Fruit fly (Drosophila melanogaster) whole organism, embryonic: ENCODE measurements around the gene HIP-R.

ENCODE experiments used
- Atf6 ChIP-seq: fragments of 200-800 bp; sonication (Bioruptor generic); IDR thresholded peaks from 2 replicates; pipeline ENCODE4 v1.3.6; 2022; ENCODE audit warnings: missing biosample characterization, missing genetic modification characterization
- CG10654 ChIP-seq: fragments of 200-800 bp; sonication (Bioruptor generic); optimal IDR thresholded peaks from 2 replicates; lab custom pipeline; 2016; ENCODE audit warnings: missing biosample characterization, missing genetic modification characterization
- CG11695 ChIP-seq: fragments of 200-800 bp; sonication (Bioruptor generic); IDR thresholded peaks from 3 replicates; pipeline ENCODE4 v1.3.6; 2022; ENCODE audit warnings: missing biosample characterization, missing genetic modification characterization
- CG15073 ChIP-seq: fragments of 200-800 bp; sonication (Bioruptor generic); optimal IDR thresholded peaks from 2 replicates; lab custom pipeline; 2016; ENCODE audit warnings: missing biosample characterization, missing genetic modification characterization
- CG15479 ChIP-seq: fragments of 200-800 bp; sonication (Bioruptor generic); optimal IDR thresholded peaks from 3 replicates; lab custom pipeline; 2019; ENCODE audit warnings: missing biosample characterization, mild to moderate bottlenecking, missing genetic modification characterization, moderate library complexity
- CG15601 ChIP-seq: fragments of 200-800 bp; sonication (Bioruptor generic); optimal IDR thresholded peaks from 3 replicates; lab custom pipeline; 2019; ENCODE audit warnings: missing biosample characterization, mild to moderate bottlenecking, missing genetic modification characterization, moderate library complexity
- CG16815 ChIP-seq: fragments of 200-800 bp; sonication (Bioruptor generic); optimal IDR thresholded peaks from 3 replicates; lab custom pipeline; 2017; ENCODE audit warnings: missing biosample characterization, mild to moderate bottlenecking, missing genetic modification characterization
- CG17385 ChIP-seq: fragments of 200-800 bp; sonication (Bioruptor generic); optimal IDR thresholded peaks from 3 replicates; lab custom pipeline; 2018; ENCODE audit warnings: missing biosample characterization, mild to moderate bottlenecking, missing genetic modification characterization
- CG2129 ChIP-seq: fragments of 200-800 bp; sonication (Bioruptor generic); IDR thresholded peaks from 2 replicates; pipeline ENCODE4 v1.3.6; 2022; ENCODE audit warnings: missing biosample characterization, missing genetic modification characterization; ENCODE audit not compliant: partially characterized antibody
- CG2199 ChIP-seq: fragments of 200-800 bp; sonication (Bioruptor generic); IDR thresholded peaks from 3 replicates; pipeline ENCODE4 v1.3.6; 2022; ENCODE audit warnings: missing biosample characterization, missing genetic modification characterization
- CG30431 ChIP-seq: fragments of 200-800 bp; sonication (Bioruptor generic); optimal IDR thresholded peaks from 2 replicates; lab custom pipeline; 2017; ENCODE audit warnings: missing biosample characterization, missing genetic modification characterization
- CG31224 ChIP-seq: fragments of 200-800 bp; sonication (Bioruptor generic); IDR thresholded peaks from 2 replicates; pipeline ENCODE4 v1.3.6; 2022; ENCODE audit warnings: missing biosample characterization, missing genetic modification characterization
- CG32772 ChIP-seq: fragments of 200-800 bp; sonication (Bioruptor generic); IDR thresholded peaks from 2 replicates; pipeline ENCODE4 v1.3.6; 2022; ENCODE audit warnings: missing biosample characterization, missing genetic modification characterization
- CG3726 ChIP-seq: fragments of 200-800 bp; sonication (Bioruptor generic); IDR thresholded peaks from 3 replicates; pipeline ENCODE4, ENCODE4 v1.3.6; 2022; ENCODE audit warnings: missing biosample characterization, missing genetic modification characterization
- CG3995 ChIP-seq: fragments of 200-800 bp; sonication (Bioruptor generic); optimal IDR thresholded peaks from 3 replicates; lab custom pipeline; 2016; ENCODE audit warnings: missing biosample characterization, missing genetic modification characterization
- CG6854 ChIP-seq: fragments of 200-800 bp; sonication (Bioruptor generic); optimal IDR thresholded peaks from 3 replicates; lab custom pipeline; 2017; ENCODE audit warnings: missing biosample characterization, mild to moderate bottlenecking, missing genetic modification characterization
- CG8281 ChIP-seq: fragments of 200-800 bp; sonication (Bioruptor generic); optimal IDR thresholded peaks from 2 replicates; lab custom pipeline; 2018; ENCODE audit warnings: missing biosample characterization, mild to moderate bottlenecking, missing genetic modification characterization, moderate library complexity
- CG8388 ChIP-seq: fragments of 200-800 bp; sonication (Bioruptor generic); optimal IDR thresholded peaks from 2 replicates; lab custom pipeline; 2019; ENCODE audit warnings: missing biosample characterization, mild to moderate bottlenecking, missing genetic modification characterization, moderate library complexity
- CTCF ChIP-seq: fragments of 200-800 bp; sonication (Bioruptor generic); optimal IDR thresholded peaks from 2 replicates; lab custom pipeline; 2017; ENCODE audit warnings: missing biosample characterization, mild to moderate bottlenecking, missing genetic modification characterization, moderate library complexity
- Dfd ChIP-seq, 2 experiments: fragments of >200 bp; optimal IDR thresholded peaks; 2 replicates each; lab custom pipeline; 2017; ENCODE audit warnings: missing biosample characterization in 2 of 2, missing genetic modification characterization in 2 of 2
- Doc2 ChIP-seq: fragments of 200-800 bp; sonication (Bioruptor generic); IDR thresholded peaks from 2 replicates; pipeline ENCODE4 v1.3.6; 2022; ENCODE audit warnings: missing biosample characterization, missing genetic modification characterization
- Doc3 ChIP-seq: fragments of 200-800 bp; sonication (Bioruptor generic); IDR thresholded peaks from 3 replicates; pipeline ENCODE4 v1.3.6; 2022; ENCODE audit warnings: missing biosample characterization, missing genetic modification characterization; ENCODE audit not compliant: partially characterized antibody
- Hr3 ChIP-seq: fragments of 200-800 bp; sonication (Bioruptor generic); optimal IDR thresholded peaks from 3 replicates; lab custom pipeline; 2016; ENCODE audit warnings: missing biosample characterization, missing genetic modification characterization
- MBD-R2 ChIP-seq: fragments of 200-800 bp; sonication (Bioruptor generic); IDR thresholded peaks from 2 replicates; pipeline ENCODE4 v1.3.6; 2022; ENCODE audit warnings: missing biosample characterization, missing genetic modification characterization
- Mad ChIP-seq: fragments of 200-800 bp; sonication (Bioruptor generic); optimal IDR thresholded peaks from 2 replicates; lab custom pipeline; 2016; ENCODE audit warnings: missing biosample characterization, missing genetic modification characterization
- Rx ChIP-seq: fragments of 200-800 bp; sonication (Bioruptor generic); IDR thresholded peaks from 2 replicates; pipeline ENCODE4 v1.3.6; 2022; ENCODE audit warnings: missing biosample characterization, missing genetic modification characterization
- Taf1 ChIP-seq: fragments of 200-800 bp; sonication (Bioruptor generic); IDR thresholded peaks from 2 replicates; pipeline ENCODE4 v1.3.6; 2022; ENCODE audit warnings: missing biosample characterization, missing genetic modification characterization
- YL-1 ChIP-seq: fragments of 200-800 bp; sonication (Bioruptor generic); optimal IDR thresholded peaks from 3 replicates; lab custom pipeline; 2017; ENCODE audit warnings: missing biosample characterization, mild to moderate bottlenecking, missing genetic modification characterization
- cas ChIP-seq: fragments of 200-800 bp; sonication (Bioruptor generic); IDR thresholded peaks from 2 replicates; pipeline ENCODE4 v1.3.6; 2022; ENCODE audit warnings: missing biosample characterization, missing genetic modification characterization
- croc ChIP-seq: fragments of 200-800 bp; sonication (Bioruptor generic); conservative IDR thresholded peaks from 3 replicates; pipeline ENCODE4 v1.3.6; 2022; ENCODE audit warnings: missing biosample characterization, missing genetic modification characterization
- cwo ChIP-seq: fragments of 200-800 bp; sonication (Bioruptor generic); optimal IDR thresholded peaks from 3 replicates; lab custom pipeline; 2017; ENCODE audit warnings: missing biosample characterization, missing genetic modification characterization, mild to moderate bottlenecking, moderate library complexity, missing genetic modification reagents
- dmrt11E ChIP-seq: fragments of 200-800 bp; sonication (Bioruptor generic); optimal IDR thresholded peaks from 3 replicates; lab custom pipeline; 2018; ENCODE audit warnings: missing biosample characterization, mild to moderate bottlenecking, missing genetic modification characterization, moderate library complexity
- dysf ChIP-seq: fragments of 200-800 bp; sonication (Bioruptor generic); IDR thresholded peaks from 3 replicates; pipeline ENCODE4 v1.3.6; 2022; ENCODE audit warnings: missing biosample characterization, missing genetic modification characterization
- gem ChIP-seq: fragments of 200-800 bp; sonication (Bioruptor generic); optimal IDR thresholded peaks from 2 replicates; lab custom pipeline; 2019; ENCODE audit warnings: missing biosample characterization, mild to moderate bottlenecking, missing genetic modification characterization, moderate library complexity
- gsb ChIP-seq: fragments of 200-800 bp; sonication (Bioruptor generic); IDR thresholded peaks from 2 replicates; pipeline ENCODE4 v1.3.6; 2022; ENCODE audit warnings: missing biosample characterization, missing genetic modification characterization
- gsb-n ChIP-seq: fragments of 200-800 bp; sonication (Bioruptor generic); optimal IDR thresholded peaks from 3 replicates; lab custom pipeline; 2018; ENCODE audit warnings: missing biosample characterization, mild to moderate bottlenecking, missing genetic modification characterization
- inv ChIP-seq: fragments of 200-800 bp; sonication (Bioruptor generic); IDR thresholded peaks from 2 replicates; pipeline ENCODE4 v1.3.6; 2022; ENCODE audit warnings: missing biosample characterization, missing genetic modification characterization; ENCODE audit not compliant: partially characterized antibody
- mld ChIP-seq: fragments of 200-800 bp; sonication (Bioruptor generic); IDR thresholded peaks from 3 replicates; pipeline ENCODE4 v1.3.6; 2022; ENCODE audit warnings: missing biosample characterization, missing genetic modification characterization; ENCODE audit not compliant: partially characterized antibody
- nerfin-2 ChIP-seq: fragments of 200-800 bp; sonication (Bioruptor generic); IDR thresholded peaks from 2 replicates; pipeline ENCODE4 v1.3.6; 2022; ENCODE audit warnings: missing biosample characterization, missing genetic modification characterization; ENCODE audit not compliant: partially characterized antibody
- odd ChIP-seq: fragments of 200-800 bp; sonication (Bioruptor generic); optimal IDR thresholded peaks from 2 replicates; lab custom pipeline; 2017; ENCODE audit warnings: missing biosample characterization, mild to moderate bottlenecking, missing genetic modification characterization
- pan ChIP-seq, 4 experiments: fragments of >200 bp in 3 of 4; fragments of 200-800 bp in 1 of 4; sonication (Bioruptor generic) in 1 of 4; optimal IDR thresholded peaks in 3 of 4; IDR thresholded peaks in 1 of 4; 2 replicates each; pipeline versions ENCODE4 v1.3.6 to Lab custom; 2017 to 2022; ENCODE audit warnings: missing biosample characterization in 2 of 4, missing genetic modification characterization in 2 of 4, mixed read lengths in 1 of 4
- pita ChIP-seq: fragments of 200-800 bp; sonication (Bioruptor generic); optimal IDR thresholded peaks from 2 replicates; lab custom pipeline; 2017; ENCODE audit warnings: missing biosample characterization, mild to moderate bottlenecking, missing genetic modification characterization
- sens ChIP-seq: fragments of 200-800 bp; sonication (Bioruptor generic); peaks from one replicate; lab custom pipeline; 2016; ENCODE audit warnings: missing biosample characterization, missing genetic modification characterization
- stwl ChIP-seq: fragments of 200-800 bp; sonication (Bioruptor generic); optimal IDR thresholded peaks from 3 replicates; lab custom pipeline; 2018; ENCODE audit warnings: missing biosample characterization, mild to moderate bottlenecking, missing genetic modification characterization, moderate library complexity
- sug ChIP-seq: fragments of 200-800 bp; optimal IDR thresholded peaks from 2 replicates; lab custom pipeline; 2019; ENCODE audit warnings: missing biosample characterization, mild to moderate bottlenecking, missing genetic modification characterization, moderate library complexity
- tin ChIP-seq: fragments of 200-800 bp; sonication (Bioruptor generic); optimal IDR thresholded peaks from 3 replicates; lab custom pipeline; 2016; ENCODE audit warnings: missing biosample characterization, missing genetic modification characterization
- unpg ChIP-seq: fragments of 200-800 bp; sonication (Bioruptor generic); optimal IDR thresholded peaks from 3 replicates; lab custom pipeline; 2018; ENCODE audit warnings: missing biosample characterization, mild to moderate bottlenecking, missing genetic modification characterization, moderate library complexity

Gene HIP-R

DNA sequence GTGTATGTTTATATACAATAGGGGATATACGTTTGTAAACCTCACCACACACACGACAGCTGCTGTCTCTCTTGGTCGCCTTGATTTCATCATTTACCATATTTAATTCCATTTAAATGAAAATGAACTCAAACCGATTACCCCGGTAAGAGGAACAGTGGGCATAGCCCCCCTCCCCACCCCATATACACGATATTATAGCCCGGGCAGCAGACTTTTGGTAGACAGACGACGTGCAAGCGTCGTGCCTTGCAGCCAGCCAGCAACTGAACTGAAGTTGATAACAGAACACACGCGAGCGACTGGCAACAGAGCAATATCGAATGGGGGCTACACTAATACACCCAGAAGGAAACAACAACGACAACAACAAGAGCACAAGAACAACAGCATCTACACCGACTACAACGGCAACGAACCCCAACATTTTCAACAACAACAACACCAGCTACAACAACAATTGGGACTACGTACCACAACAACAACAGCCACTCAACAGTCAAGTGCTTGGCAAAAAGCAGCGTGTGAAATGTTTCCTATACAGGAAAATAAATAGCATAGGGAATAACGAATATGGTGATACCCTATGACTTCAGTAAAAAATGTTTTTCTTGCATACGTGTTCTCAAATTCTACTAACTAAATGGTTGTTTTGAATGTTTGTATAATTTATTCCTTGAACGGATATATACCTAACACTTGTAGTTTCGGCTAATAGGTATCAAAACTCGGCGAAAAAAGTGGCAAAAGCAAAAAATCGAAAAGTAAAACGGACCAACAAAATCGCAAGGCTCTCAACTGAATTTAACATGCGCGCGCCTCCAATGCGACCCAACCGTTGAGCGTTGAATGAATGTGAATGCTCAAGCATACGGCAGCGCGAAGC, 46.5 kb upstream of the HIP-R start (continued):
- no peak for TF ChIP-seq YL-1 (GFP tag; lab: Kevin White, UChicago)
- peak; percentile 70 for TF ChIP-seq CG10654
- TF ChIP-seq cwo (GFP tag; lab: Kevin White, UChicago), result peak; percentile 66
- TF ChIP-seq CG3995 (GFP tag; lab: Kevin White, UChicago), result peak; percentile 25
- TF ChIP-seq Dfd (GFP tag; optimal IDR thresholded peaks at IDR 0.05; lab: Kevin White, UChicago), result no peak
- TF ChIP-seq CG2199 (GFP tag; lab: Robert Waterston, UW), result peak; percentile 46; the same call in 2 of the 3 replicates
- peak; percentile 85 for TF ChIP-seq CG32772 (GFP tag; lab: Robert Waterston, UW)
- TF ChIP-seq dysf (GFP tag; lab: Robert Waterston, UW), result peak; percentile 91
- no peak for TF ChIP-seq CG2129 (GFP tag; lab: Robert Waterston, UW)
- TF ChIP-seq Doc2, result peak; percentile 11; the same call in 1 of the 2 replicates
- peak; percentile 55 for TF ChIP-seq CG15073 (GFP tag; lab: Kevin White, UChicago)
- peak; percentile 86 for TF ChIP-seq sug
- peak; percentile 44 for TF ChIP-seq CG31224 (GFP tag; lab: Robert Waterston, UW)
- no peak for TF ChIP-seq CTCF (GFP tag; lab: Kevin White, UChicago)
- peak; percentile 70 for TF ChIP-seq CG30431 (GFP tag; lab: Kevin White, UChicago)
- TF ChIP-seq mld, result no peak
- TF ChIP-seq MBD-R2 (GFP tag; lab: Robert Waterston, UW), result peak; percentile 17; the same call in 1 of the 2 replicates
- no peak for TF ChIP-seq odd (GFP tag; lab: Kevin White, UChicago)
- TF ChIP-seq Taf1 (GFP tag; lab: Robert Waterston, UW), result peak; percentile 68
- TF ChIP-seq tin, result peak; percentile 59
- peak; percentile 25; the same call in 1 of the 2 replicates for TF ChIP-seq nerfin-2
- TF ChIP-seq Rx (GFP tag; lab: Robert Waterston, UW), result peak; percentile 70
- TF ChIP-seq CG8281 (tag; lab: Kevin White, UChicago), result peak; percentile 67
- peak; percentile 76 for TF ChIP-seq gsb
- peak; percentile 38 for TF ChIP-seq gsb-n
- peak; percentile 77 for TF ChIP-seq Atf6 (GFP tag; lab: Robert Waterston, UW)
- peak; percentile 61 for TF ChIP-seq CG16815 (GFP tag; lab: Kevin White, UChicago)
- TF ChIP-seq sens (GFP tag; lab: Kevin White, UChicago), result peak; percentile 96
- TF ChIP-seq CG17385 (GFP tag; lab: Kevin White, UChicago), result peak; percentile 79
- peak; percentile 87 for TF ChIP-seq unpg (GFP tag; lab: Kevin White, UChicago)
- no peak for TF ChIP-seq stwl (tag; lab: Kevin White, UChicago)
- peak; percentile 65 for TF ChIP-seq dmrt11E (tag; lab: Kevin White, UChicago)
- TF ChIP-seq pan (optimal IDR thresholded peaks at IDR 0.05; lab: Kevin White, UChicago), result peak in 1 of 2 experiments; percentile 15
- TF ChIP-seq pan (GFP tag; optimal IDR thresholded peaks at IDR 0.05 in 1 of 2, IDR thresholded peaks at IDR 0.05 in 1 of 2), result peak in 1 of 2 experiments; percentile 88
- TF ChIP-seq pita (GFP tag; lab: Kevin White, UChicago), result no peak
- TF ChIP-seq cas (GFP tag; lab: Robert Waterston, UW), result peak; percentile 50
- peak; percentile 1 for TF ChIP-seq Mad (GFP tag; lab: Kevin White, UChicago)
- no peak for TF ChIP-seq inv (GFP tag; lab: Robert Waterston, UW)
- peak; percentile 85 for TF ChIP-seq CG11695
- TF ChIP-seq CG3726, result peak; percentile 63; the same call in 2 of the 3 replicates
- TF ChIP-seq croc (GFP tag; lab: Robert Waterston, UW), result peak; percentile 69
- peak; percentile 41 for TF ChIP-seq CG15601 (tag; lab: Kevin White, UChicago)
- peak; percentile 8 for TF ChIP-seq CG6854 (GFP tag; lab: Kevin White, UChicago)
- TF ChIP-seq Doc3 (GFP tag; lab: Robert Waterston, UW), result no peak
- no peak for TF ChIP-seq CG15479
- TF ChIP-seq Hr3, result peak; percentile 53
- peak; percentile 68 for TF ChIP-seq CG8388 (GFP tag; lab: Kevin White, UChicago)
- TF ChIP-seq gem (tag; lab: Kevin White, UChicago), result peak; percentile 92
